Fruit fly (Drosophila melanogaster) ovary, adult (tissue): ENCODE results near the gene Ras64B.
A peak's percentile ranks its signal among the peaks of the same experiment; 100 is the strongest.

ENCODE experiments used
- CG17801 ChIP-seq: fragments of 200-800 bp; optimal IDR thresholded peaks from 2 replicates; lab custom pipeline; 2019; ENCODE audit warnings: missing biosample characterization, mild to moderate bottlenecking, missing genetic modification characterization, moderate library complexity; ENCODE audit not compliant: partially characterized antibody

Gene Ras64B

DNA sequence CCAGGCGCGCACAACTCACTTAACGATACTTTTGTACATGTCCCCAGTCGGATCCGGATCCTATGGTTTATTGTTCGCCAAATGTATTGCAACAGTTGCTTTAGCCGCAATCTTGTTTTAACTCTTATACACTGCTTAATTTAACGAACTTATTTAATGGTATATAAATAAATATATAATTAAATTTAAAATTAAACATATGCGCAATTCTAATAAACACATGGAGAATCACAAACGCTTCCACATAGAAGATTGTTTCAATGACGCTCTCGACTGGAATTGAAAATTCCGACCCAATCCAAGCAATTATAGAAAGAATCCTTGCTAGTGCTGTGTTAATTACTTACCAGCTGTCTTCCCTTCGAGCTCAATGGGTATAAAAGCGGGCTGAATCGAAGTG lies 2.3 kb downstream of the Ras64B start, which contains the start of gene Akh:
TSS of gene Akh (plus strand) at position 301 of the 400 bp plus-strand sequence.
- no peak for TF ChIP-seq CG17801 (GFP tag; lab: Kevin White, UChicago)

DNA sequence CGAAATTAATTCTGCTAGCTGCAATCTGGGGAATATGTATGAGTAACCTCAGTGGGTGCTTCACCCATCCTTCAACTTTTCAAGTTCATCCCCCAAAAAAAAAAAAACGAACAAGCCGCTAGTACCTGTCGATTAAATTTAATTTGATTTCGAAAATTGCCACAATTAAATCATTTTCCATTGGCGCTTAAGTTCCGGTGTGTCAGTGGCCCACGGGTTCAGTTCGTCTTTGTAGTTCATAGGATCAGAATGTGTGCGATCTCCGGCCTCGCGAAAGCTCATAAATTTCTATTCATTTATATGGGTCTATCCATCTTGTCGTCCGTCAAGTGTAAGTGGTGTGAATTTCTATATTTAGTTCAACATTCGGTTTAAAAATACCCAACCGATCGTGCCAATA lies 3.2 kb downstream of the Ras64B start, which contains the start of gene CG32260:
TSS of gene CG32260 (plus strand) at position 301 of the 400 bp plus-strand sequence.
- no peak for TF ChIP-seq CG17801 (GFP tag; lab: Kevin White, UChicago)

DNA sequence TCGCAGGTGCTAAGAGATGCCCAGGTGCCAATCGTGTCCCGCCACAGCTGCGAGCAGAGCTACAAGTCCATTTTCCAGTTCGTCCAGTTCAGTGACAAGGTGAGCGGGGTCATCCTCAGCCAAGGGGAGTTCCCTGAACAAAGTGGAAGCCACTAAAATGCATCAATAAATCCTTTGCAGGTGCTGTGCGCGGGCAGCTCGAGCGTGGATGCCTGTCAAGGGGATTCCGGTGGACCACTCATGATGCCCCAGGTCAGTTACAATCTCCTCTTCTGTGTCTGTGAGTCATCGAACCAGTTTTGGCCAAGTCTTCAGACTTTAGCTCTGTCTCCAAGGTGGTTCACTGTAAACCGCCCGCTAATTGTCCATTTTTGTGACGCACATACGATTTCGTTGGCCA lies 6.4 kb downstream of the Ras64B start:
- no peak for TF ChIP-seq CG17801 (GFP tag; lab: Kevin White, UChicago)

DNA sequence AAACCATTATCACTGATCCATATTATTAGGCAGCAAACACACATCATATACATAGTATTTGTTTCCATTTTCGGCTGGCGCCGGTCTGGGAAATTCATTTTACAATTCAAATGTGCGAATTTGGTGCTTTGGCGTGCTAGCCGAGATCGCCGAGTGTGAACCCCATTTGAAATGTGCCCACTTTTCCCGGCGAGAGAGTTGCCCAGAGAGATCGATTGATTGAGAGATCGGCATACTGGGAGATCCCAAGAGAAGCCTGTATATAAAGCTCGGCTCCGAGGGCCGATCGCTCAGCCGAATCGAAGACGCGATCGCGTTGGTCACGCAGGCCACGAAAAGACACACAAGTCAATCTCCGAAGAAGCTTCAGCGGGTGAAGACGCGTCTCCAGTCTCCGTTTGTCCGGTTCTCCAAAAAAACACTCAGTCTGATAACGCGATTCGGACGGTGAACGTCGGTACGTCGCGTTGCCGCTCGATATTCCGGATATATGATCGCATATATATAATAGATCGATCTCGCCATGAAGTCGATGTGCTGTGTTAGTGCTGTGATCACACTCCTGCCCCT lies 9.6 kb downstream of the Ras64B start, which contains the start of gene CG1299:
TSS of gene CG1299 (plus strand) at position 291 of the 570 bp plus-strand sequence.
- no peak for TF ChIP-seq CG17801 (GFP tag; lab: Kevin White, UChicago)

DNA sequence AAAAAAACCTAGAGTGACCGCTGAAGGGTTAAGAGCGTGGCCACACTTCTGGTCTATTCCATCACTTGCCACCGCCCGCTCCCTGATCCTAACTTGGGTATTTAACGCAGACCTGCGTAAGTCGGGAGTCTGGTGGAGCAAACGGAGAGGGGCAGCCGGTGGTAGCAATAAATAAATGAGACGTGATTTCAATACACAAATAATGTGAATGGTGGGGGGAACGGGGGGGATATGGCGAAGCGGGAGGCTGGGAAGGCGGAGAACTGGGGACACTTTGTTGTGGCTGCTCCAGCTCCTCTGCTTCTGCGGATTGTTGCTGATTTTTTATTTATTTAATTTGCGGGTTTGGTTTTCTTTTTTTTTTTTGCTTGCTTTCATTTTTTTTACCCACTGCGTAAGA lies 19.0 kb downstream of the Ras64B start:
- no peak for TF ChIP-seq CG17801 (GFP tag; lab: Kevin White, UChicago)

DNA sequence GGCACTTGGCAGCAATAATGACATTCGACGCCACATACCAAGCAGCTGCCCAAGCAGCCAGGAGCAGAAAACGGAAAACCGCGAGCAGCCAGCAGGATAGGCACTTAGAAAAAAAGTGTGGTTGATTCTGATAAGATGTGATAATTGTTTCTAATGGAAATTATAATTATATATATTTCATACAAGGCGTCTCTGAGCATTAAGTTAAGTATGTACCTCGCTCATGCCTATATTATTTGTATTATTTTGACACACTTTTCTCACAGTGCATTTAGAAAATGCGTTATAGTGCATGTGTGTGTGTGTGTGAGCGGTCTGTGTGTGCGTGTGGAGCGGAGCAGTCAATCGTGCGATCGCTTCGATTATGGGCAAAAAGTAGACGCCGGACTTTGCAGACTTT lies 19.5 kb downstream of the Ras64B start:
- no peak for TF ChIP-seq CG17801 (GFP tag; lab: Kevin White, UChicago)

DNA sequence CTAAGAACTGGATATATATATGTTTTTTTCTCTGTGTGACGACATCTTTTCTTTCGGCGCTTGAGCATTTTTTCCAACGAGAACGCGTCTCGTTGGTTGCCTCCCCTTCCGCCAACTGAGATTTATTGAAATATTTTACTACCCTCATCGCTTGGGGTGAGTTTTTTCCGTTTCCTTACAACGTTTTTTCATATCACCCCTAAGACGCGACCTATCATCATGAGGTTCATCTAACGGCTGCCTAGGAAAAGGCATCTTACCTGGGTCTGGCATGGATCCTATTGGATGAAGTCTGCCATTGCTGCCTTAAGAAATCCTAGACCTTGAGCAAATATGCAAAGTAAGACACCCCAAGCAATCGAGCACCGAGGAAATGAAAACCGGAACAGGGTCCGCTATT lies 20.4 kb downstream of the Ras64B start:
- no peak for TF ChIP-seq CG17801 (GFP tag; lab: Kevin White, UChicago)

DNA sequence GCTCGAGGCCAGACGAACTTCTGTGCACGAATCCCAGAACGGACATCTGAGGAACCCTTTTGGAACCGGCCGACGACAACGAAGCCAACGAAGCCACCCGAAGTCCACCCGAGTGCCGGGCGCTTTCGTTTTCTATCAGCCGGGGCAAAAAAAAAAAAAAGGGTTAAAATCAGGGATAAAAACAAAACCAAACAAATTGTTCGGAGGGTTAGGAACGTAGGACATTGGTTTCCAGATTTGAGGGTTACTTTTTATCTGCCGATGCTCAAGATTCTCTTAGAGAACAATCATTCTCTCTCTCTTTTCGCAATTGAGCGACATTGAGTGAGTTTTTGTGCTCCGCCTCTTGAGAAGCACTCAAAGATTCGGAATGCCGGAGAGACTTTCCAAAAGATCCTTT lies 22.1 kb downstream of the Ras64B start, which contains the start of gene nab:
TSS of gene nab (minus strand) at position 7 of the 400 bp plus-strand sequence.
- no peak for TF ChIP-seq CG17801 (GFP tag; lab: Kevin White, UChicago)

DNA sequence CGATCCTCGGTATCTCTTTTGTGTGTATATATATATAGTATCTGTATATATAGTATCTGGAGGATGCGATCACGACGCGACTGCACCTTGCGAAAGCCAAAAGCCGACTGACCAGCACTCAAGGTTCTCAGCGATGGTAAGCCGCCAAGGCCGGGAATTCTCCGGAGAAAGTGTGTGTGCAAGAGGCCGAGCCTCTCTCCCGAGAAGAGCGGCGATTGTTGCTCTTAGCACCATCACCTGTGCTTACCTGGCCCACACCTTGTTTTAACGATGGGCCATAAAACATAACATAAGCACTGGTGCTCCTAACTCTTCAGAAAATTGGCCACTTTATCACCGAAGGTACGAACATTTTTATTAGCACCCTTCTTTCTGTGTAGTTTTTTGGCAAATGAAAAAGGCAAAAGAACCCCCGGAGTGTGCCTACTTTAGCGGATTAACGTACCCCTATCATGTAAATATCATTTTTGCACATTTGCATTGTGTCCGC lies 28.5 kb downstream of the Ras64B start, which contains the start of gene mas:
TSS of gene mas (minus strand) at position 112 of the 490 bp plus-strand sequence.
- TF ChIP-seq CG17801 (GFP tag; lab: Kevin White, UChicago), result no peak

DNA sequence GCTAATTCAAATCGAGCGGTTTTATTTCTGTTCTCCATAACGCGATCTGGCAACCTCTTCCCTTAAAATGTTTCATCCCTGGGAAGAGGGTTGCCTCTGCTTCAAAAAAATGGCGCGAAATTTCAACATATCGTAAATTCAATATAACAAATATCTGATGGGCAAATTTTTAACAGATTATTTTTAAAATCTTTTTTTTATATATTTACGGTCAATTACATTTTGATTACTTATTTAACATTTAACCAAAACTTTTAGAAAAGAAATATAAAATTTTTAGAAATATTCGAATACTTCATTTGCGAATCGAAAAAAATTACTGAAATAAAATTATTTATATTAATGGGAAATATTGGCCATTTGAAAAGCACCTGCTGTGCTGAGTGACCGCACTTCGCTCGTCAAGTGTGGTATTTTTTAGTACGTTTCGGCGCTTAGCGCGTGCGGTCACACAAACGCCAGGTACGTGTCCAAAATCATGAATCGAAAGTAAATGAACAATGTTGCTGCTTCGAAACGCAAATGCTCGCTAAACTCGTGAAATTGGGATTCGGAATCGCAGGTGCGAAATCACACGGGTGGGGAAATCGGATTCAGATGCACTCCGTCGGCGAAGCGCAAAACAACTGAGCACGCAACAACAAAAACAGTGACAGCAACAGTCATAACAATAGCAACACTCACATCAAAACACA lies 31.2 kb downstream of the Ras64B start, which contains the start of gene Ero1L:
TSS of gene Ero1L (plus strand) at position 448 of the 695 bp plus-strand sequence.
- TF ChIP-seq CG17801 (GFP tag; lab: Kevin White, UChicago), result peak; percentile 30

DNA sequence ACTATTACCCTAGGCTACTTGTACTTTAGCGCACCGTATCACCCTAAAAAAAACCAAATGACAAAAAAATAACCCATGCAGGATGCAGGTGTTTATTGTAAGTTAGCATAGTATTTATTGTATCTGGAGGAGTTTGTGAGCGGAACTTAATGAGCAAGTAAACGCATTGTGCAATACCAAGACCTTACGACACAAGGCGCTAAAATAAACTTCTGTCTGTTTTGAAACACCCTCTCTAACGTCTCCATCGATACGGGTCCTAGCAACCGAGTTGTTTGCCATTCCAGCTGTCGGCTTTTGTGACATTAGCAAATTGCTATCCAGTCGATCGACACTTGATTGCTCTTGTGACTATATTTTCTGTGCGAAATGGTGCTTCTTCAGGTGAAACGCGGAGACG lies 34.7 kb downstream of the Ras64B start, which contains the start of gene CG18675:
TSS of gene CG18675 (plus strand) at position 301 of the 400 bp plus-strand sequence.
- TF ChIP-seq CG17801 (GFP tag; lab: Kevin White, UChicago), result no peak

DNA sequence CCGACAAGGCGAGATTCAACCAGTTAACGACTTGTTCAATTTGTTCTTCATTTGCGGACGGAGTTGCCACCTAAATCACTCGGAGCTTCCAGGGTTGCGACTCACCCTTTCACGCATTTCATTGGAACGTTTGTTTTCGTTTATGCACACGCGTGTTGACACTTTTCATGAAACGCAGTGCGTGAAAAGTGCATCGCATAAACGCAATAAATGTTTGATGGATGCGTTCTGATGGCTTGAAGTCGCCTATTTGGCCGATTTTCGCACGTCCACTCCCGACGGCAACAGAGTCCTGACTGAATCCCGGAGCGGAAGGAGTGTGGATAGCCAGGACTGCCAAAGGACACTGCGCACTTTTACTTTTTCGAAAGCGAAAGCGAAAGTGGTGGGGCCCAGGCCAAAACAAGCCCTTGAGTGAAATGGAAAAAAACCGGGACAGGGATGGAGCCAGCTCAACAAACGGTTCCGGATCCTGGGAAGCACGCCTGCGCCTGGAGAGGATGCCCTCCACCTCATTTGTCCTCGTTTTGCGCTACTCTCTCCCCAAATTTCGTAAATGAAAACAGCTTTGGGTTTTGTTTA lies 39.2 kb downstream of the Ras64B start, which contains the start of gene Teh4:
TSS of gene Teh4 (minus strand) at position 290 of the 582 bp plus-strand sequence.
- no peak for TF ChIP-seq CG17801 (GFP tag; lab: Kevin White, UChicago)

DNA sequence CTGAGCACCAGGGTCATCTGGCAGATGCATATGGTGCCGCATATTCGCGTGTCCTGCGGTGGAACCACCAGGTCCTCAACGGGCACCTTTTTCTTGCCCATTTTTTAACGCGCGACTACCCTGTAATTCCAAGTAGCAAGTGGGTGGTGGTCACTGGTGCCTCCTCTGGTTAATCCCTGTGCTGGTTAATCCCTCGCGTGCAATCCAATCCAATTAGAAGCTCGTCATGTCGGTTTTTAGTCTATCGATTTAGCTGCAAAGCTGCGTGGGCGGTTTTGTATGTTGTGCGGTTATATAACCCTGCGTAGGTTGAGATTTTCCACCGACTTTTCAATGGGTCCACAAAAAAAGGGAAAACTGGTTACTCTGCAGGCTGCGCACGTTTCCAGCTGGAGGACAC lies 45.7 kb downstream of the Ras64B start, which contains the start of gene Teh3:
TSS of gene Teh3 (minus strand) at position 101 of the 400 bp plus-strand sequence.
- TF ChIP-seq CG17801 (GFP tag; lab: Kevin White, UChicago), result no peak

DNA sequence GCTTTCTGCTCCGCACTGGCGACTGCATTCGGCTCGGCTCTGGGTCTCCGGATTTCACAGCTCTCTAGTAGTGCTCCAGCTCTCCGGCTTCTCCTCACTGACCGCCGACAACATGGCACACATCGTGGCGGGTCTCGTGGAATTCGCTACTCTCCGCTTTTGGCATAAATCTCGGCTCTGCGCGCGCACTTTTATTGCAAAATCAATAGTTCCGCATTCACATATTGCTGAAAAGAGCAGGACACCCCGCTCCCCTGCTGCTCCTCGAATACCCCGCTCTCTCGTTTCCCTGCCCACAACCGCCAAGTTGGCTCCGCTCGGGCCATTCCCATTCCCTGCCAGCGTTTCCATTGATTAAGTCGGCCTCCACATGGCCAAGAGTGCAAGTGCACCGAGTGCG lies 46.4 kb downstream of the Ras64B start:
- TF ChIP-seq CG17801 (GFP tag; lab: Kevin White, UChicago), result no peak

DNA sequence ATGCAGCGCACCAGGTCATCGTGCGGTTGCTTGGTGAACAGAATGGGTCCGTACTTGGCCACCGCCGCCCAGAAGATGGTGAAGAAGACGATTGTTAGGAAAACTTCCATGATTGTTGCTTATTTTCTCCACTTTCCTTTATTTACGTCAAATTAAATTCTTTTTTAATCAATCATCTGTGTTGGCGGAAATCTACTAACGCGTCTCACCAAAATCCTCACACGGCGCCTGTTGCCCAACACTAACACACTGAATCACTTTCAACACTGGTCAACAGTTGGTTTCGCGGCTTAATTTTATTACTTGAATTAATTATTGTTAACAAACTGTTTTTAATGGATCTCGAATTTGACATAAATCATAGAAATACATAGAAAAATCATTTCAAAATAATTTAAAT lies 47.8 kb downstream of the Ras64B start, which contains the start of gene VhaM9.7-c:
TSS of gene VhaM9.7-c (minus strand) at position 207 of the 400 bp plus-strand sequence.
- TF ChIP-seq CG17801 (GFP tag; lab: Kevin White, UChicago), result peak; percentile 59
